Worm (Caenorhabditis elegans): Measurements from ENCODE around the gene ZC21.8.

Gene ZC21.8

ce11 chrIII:8541028-8541427 lies 21.2 kb upstream of the ZC21.8 start:
- TF ChIP-seq arid-1 (GFP tag; conservative IDR thresholded peaks at IDR 0.05) = 0 out of 2 replicates have a peak, but pooled peaks have one; percentile 54
- TF ChIP-seq F26F4.8 (GFP tag; conservative IDR thresholded peaks at IDR 0.05) = peak; percentile 62; the same call in 1 of the 2 replicates
- 0 out of 2 replicates have a peak, but pooled peaks have one; percentile 31 for TF ChIP-seq D1046.2 (GFP tag; IDR thresholded peaks at IDR 0.05)
- TF ChIP-seq nhr-41 (GFP tag; IDR thresholded peaks at IDR 0.05) = 0 out of 2 replicates have a peak, but pooled peaks have one; percentile 10
- peak; percentile 82; the same call in 1 of the 2 replicates for TF ChIP-seq Y105C5A.15 (GFP tag; IDR thresholded peaks at IDR 0.05)
- peak; percentile 35; the same call in 1 of the 2 replicates for TF ChIP-seq Y48G9A.11 (GFP tag; IDR thresholded peaks at IDR 0.05)
- TF ChIP-seq madf-5 (GFP tag; IDR thresholded peaks at IDR 0.05) = 0 out of 4 replicates have a peak, but pooled peaks of 1 of the 2 experiments have one; percentile 37
- TF ChIP-seq madf-9 (GFP tag; conservative IDR thresholded peaks at IDR 0.05) = peak; percentile 60

- TF ChIP-seq ceh-20 (GFP tag; IDR thresholded peaks at IDR 0.05) (no peak), php-3 (GFP tag; IDR thresholded peaks at IDR 0.05) (no peak), nhr-6 (tag; optimal IDR thresholded peaks at IDR 0.05) (no peak), nhr-77 (tag; optimal IDR thresholded peaks at IDR 0.05) (no peak), nhr-48 (tag; optimal IDR thresholded peaks at IDR 0.05) (no peak), set-16 (GFP tag; IDR thresholded peaks at IDR 0.05) (no peak), skn-1 (tag; optimal IDR thresholded peaks at IDR 0.05) (no peak), mdt-29 (GFP tag; IDR thresholded peaks at IDR 0.05) (no peak), ceh-82 (tag; optimal IDR thresholded peaks at IDR 0.05) (no peak), Y75B8A.6 (GFP tag; IDR thresholded peaks at IDR 0.05) (no peak), lin-13 (GFP tag; optimal IDR thresholded peaks at IDR 0.05) (no peak), mxl-3 (GFP tag; optimal IDR thresholded peaks at IDR 0.05) (no peak), cey-2 (tag; optimal IDR thresholded peaks at IDR 0.05; ENCODE audit: borderline replicate concordance, insufficient read depth) (no peak), madf-5 (GFP tag; IDR thresholded peaks at IDR 0.05) (no peak), F10B5.3 (tag; optimal IDR thresholded peaks at IDR 0.05) (no peak)
Measured at ce11 chrIII:8535445-8535844, 15.7 kb upstream of the ZC21.8 start.

ce11 chrIII:8534647-8535181 lies 14.9 kb upstream of the ZC21.8 start, which contains the start of gene trp-1:
trp-1 (plus strand) TSS chrIII:8535131.
- peak in 1 of 2 experiments; percentile 96 for TF ChIP-seq daf-16 (GFP tag; optimal IDR thresholded peaks at IDR 0.05)
- no peak for TF ChIP-seq daf-16 (tag; optimal IDR thresholded peaks at IDR 0.05)
- TF ChIP-seq lin-39 (tag; optimal IDR thresholded peaks at IDR 0.05) = no peak
- TF ChIP-seq unc-62 (GFP tag; optimal IDR thresholded peaks at IDR 0.05 in 1 of 2) = peak in 1 of 2 experiments; percentile 86
- TF ChIP-seq unc-62 (tag; optimal IDR thresholded peaks at IDR 0.05) = no peak
- peak; percentile 75 for TF ChIP-seq aha-1 (tag)

ce11 chrIII:8533900-8534299 lies 14.1 kb upstream of the ZC21.8 start:
- peak; percentile 59; the same call in 1 of the 2 replicates for TF ChIP-seq ctbp-1 (GFP tag; IDR thresholded peaks at IDR 0.05)
- TF ChIP-seq madf-9 (GFP tag; conservative IDR thresholded peaks at IDR 0.05) = no peak
- TF ChIP-seq T20F7.1 (GFP tag; optimal IDR thresholded peaks at IDR 0.05) = no peak
- peak; percentile 62 for TF ChIP-seq fkh-10 (GFP tag; optimal IDR thresholded peaks at IDR 0.05)

- TF ChIP-seq ceh-20 (GFP tag; IDR thresholded peaks at IDR 0.05) (no peak), saeg-2 (GFP tag; IDR thresholded peaks at IDR 0.05) (no peak)
Measured at ce11 chrIII:8529772-8530171, 10.0 kb upstream of the ZC21.8 start, which contains the start of gene ZC21.10. ZC21.10 (plus strand) TSS chrIII:8530072.

- TF ChIP-seq dpl-1 (GFP tag; optimal IDR thresholded peaks at IDR 0.05) = peak; percentile 53
- TF ChIP-seq mxl-3 (GFP tag; optimal IDR thresholded peaks at IDR 0.05) = no peak
- no peak for TF ChIP-seq nhr-41 (GFP tag; IDR thresholded peaks at IDR 0.05)
- no peak for TF ChIP-seq ctbp-1 (GFP tag; IDR thresholded peaks at IDR 0.05)
- 0 out of 2 replicates have a peak, but pooled peaks have one; percentile 34 for TF ChIP-seq madf-9 (GFP tag; conservative IDR thresholded peaks at IDR 0.05)
- TF ChIP-seq lin-38 (GFP tag; IDR thresholded peaks at IDR 0.05) = no peak
- TF ChIP-seq lir-3 (tag; optimal IDR thresholded peaks at IDR 0.05) = no peak
- TF ChIP-seq F26F4.8 (GFP tag; conservative IDR thresholded peaks at IDR 0.05) = no peak
- TF ChIP-seq skn-1 (tag; optimal IDR thresholded peaks at IDR 0.05) = no peak
- no peak for TF ChIP-seq nhr-76 (tag; optimal IDR thresholded peaks at IDR 0.05)
- no peak for TF ChIP-seq spr-1 (tag; optimal IDR thresholded peaks at IDR 0.05)
- peak; percentile 3 for TF ChIP-seq fkh-10 (GFP tag; optimal IDR thresholded peaks at IDR 0.05)
- peak; percentile 57 for TF ChIP-seq mep-1 (tag; optimal IDR thresholded peaks at IDR 0.05)
- TF ChIP-seq pha-4 (GFP tag; IDR thresholded peaks at IDR 0.05) = no peak
- TF ChIP-seq pha-4 (tag; optimal IDR thresholded peaks at IDR 0.05) = no peak
- TF ChIP-seq R02D3.7 (tag; optimal IDR thresholded peaks at IDR 0.05) = no peak
- no peak for TF ChIP-seq zfp-2 (tag; optimal IDR thresholded peaks at IDR 0.05)
- TF ChIP-seq ceh-20 (GFP tag; IDR thresholded peaks at IDR 0.05) = no peak
- TF ChIP-seq nhr-6 (tag; optimal IDR thresholded peaks at IDR 0.05) = no peak
Measured at ce11 chrIII:8529002-8529401, 9.2 kb upstream of the ZC21.8 start.
